Worm (Caenorhabditis elegans): Measurements from ENCODE around the gene srt-55.

The srt-55 gene

ce11 chrIII:10151719-10152118, 45.4 kb upstream of the srt-55 start (continued):
- TF ChIP-seq unc-62 (GFP tag; optimal IDR thresholded peaks at IDR 0.05 in 1 of 2) (no peak), unc-62 (tag; optimal IDR thresholded peaks at IDR 0.05) (no peak), snpc-1.2 (GFP tag; IDR thresholded peaks at IDR 0.05) (no peak), F26F4.8 (GFP tag; conservative IDR thresholded peaks at IDR 0.05) (no peak), R02D3.7 (tag; optimal IDR thresholded peaks at IDR 0.05) (no peak), ces-1 (GFP tag; optimal IDR thresholded peaks at IDR 0.05) (no peak), Y5F2A.4 (GFP tag; optimal IDR thresholded peaks at IDR 0.05) (no peak), F37D6.2 (tag; optimal IDR thresholded peaks at IDR 0.05) (no peak), ceh-62 (tag; optimal IDR thresholded peaks at IDR 0.05) (no peak), egl-43 (GFP tag; IDR thresholded peaks at IDR 0.05) (peak; percentile 57; the same call in 1 of the 2 replicates), jun-1 (tag; optimal IDR thresholded peaks at IDR 0.05) (no peak), nhr-48 (tag; optimal IDR thresholded peaks at IDR 0.05) (no peak), Y75B8A.6 (GFP tag; IDR thresholded peaks at IDR 0.05) (no peak), lin-39 (tag; optimal IDR thresholded peaks at IDR 0.05) (no peak), zfp-2 (tag; optimal IDR thresholded peaks at IDR 0.05) (no peak), lin-13 (GFP tag; optimal IDR thresholded peaks at IDR 0.05) (no peak), mxl-3 (GFP tag; optimal IDR thresholded peaks at IDR 0.05) (no peak), unc-130 (GFP tag; optimal IDR thresholded peaks at IDR 0.05) (no peak), nhr-76 (tag; optimal IDR thresholded peaks at IDR 0.05) (no peak), set-16 (GFP tag; IDR thresholded peaks at IDR 0.05) (peak; percentile 55), fos-1 (tag; optimal IDR thresholded peaks at IDR 0.05) (no peak), mep-1 (tag; optimal IDR thresholded peaks at IDR 0.05) (peak; percentile 42)

ce11 chrIII:10150710-10151109, 44.4 kb upstream of the srt-55 start:
- TF ChIP-seq lsy-2 (tag; optimal IDR thresholded peaks at IDR 0.05): peak in 1 of 2 experiments; percentile 21
- no peak for TF ChIP-seq F49E8.2 (tag; optimal IDR thresholded peaks at IDR 0.05; ENCODE audit: borderline replicate concordance)
- peak; percentile 75 for TF ChIP-seq nhr-48 (tag; optimal IDR thresholded peaks at IDR 0.05)
- no peak for TF ChIP-seq zip-2 (tag; optimal IDR thresholded peaks at IDR 0.05)
- peak; percentile 31 for TF ChIP-seq mxl-3 (GFP tag; optimal IDR thresholded peaks at IDR 0.05)
- TF ChIP-seq ama-1 (optimal IDR thresholded peaks at IDR 0.05): no peak
- peak; percentile 36 for TF ChIP-seq hlh-30 (tag; optimal IDR thresholded peaks at IDR 0.05; ENCODE audit: insufficient read depth)
- 0 out of 2 replicates have a peak, but pooled peaks have one; percentile 26 for TF ChIP-seq ceh-20 (GFP tag; IDR thresholded peaks at IDR 0.05)
- peak; percentile 98 for TF ChIP-seq aha-1 (tag)
- TF ChIP-seq tra-1 (GFP tag; IDR thresholded peaks at IDR 0.05): no peak
- TF ChIP-seq mdt-29 (GFP tag; IDR thresholded peaks at IDR 0.05): no peak

ce11 chrIII:10149910-10150309, 43.6 kb upstream of the srt-55 start:
- TF ChIP-seq snpc-4 (tag; optimal IDR thresholded peaks at IDR 0.05) (no peak), D1046.2 (GFP tag; IDR thresholded peaks at IDR 0.05) (no peak), ces-1 (GFP tag; optimal IDR thresholded peaks at IDR 0.05) (no peak), aha-1 (tag) (peak; percentile 94)

ce11 chrIII:10146701-10147100, 40.4 kb upstream of the srt-55 start, which contains the start of gene K08E5.1:
Gene K08E5.1 (minus strand): TSS chrIII:10146801.
- no peak for TF ChIP-seq hif-1 (tag; optimal IDR thresholded peaks at IDR 0.05)

- no peak for TF ChIP-seq nhr-10 (tag; optimal IDR thresholded peaks at IDR 0.05)
These were observed 34.4 kb upstream of the srt-55 start, which contains the start of gene K08E5.6 for ce11 chrIII:10140732-10141131. Gene K08E5.6 (plus strand): TSS chrIII:10141032.
